Fruit fly (Drosophila melanogaster) whole organism: Measurements from ENCODE around the gene CG7810.

Experiments used
- CG8478 ChIP-seq: fragments of >200 bp; optimal IDR thresholded peaks from 2 replicates; lab custom pipeline; 2018; ENCODE audit warnings: inconsistent platforms
- pan ChIP-seq: fragments of >200 bp; optimal IDR thresholded peaks from 2 replicates; lab custom pipeline; 2017
- psq ChIP-seq: fragments of >200 bp; optimal IDR thresholded peaks from 2 replicates; lab custom pipeline; 2017

dm6 chr2L:8355419-8355818 lies 44.4 kb upstream of the CG7810 start:
- TF ChIP-seq pan, result no peak
- TF ChIP-seq psq, result no peak
- TF ChIP-seq CG8478, result no peak
